Worm (Caenorhabditis elegans): ENCODE data around the gene F45F2.11.

Gene F45F2.11

ce11 chrV:8520846-8521553 is at the start of gene F45F2.11, which contains the start of gene otpl-7:
TSS of gene F45F2.11 (minus strand) at chrV:8520896.
TSS of gene otpl-7 (plus strand) at chrV:8521503.
- TF ChIP-seq ceh-63 (GFP tag; optimal IDR thresholded peaks at IDR 0.05) (no peak), snu-23 (GFP tag; optimal IDR thresholded peaks at IDR 0.05) (no peak), C04F5.9 (tag; optimal IDR thresholded peaks at IDR 0.05) (no peak), blmp-1 (tag; optimal IDR thresholded peaks at IDR 0.05) (no peak)

- peak; percentile 61 to 75 (median 71) for TF ChIP-seq dpl-1 (GFP tag; optimal IDR thresholded peaks at IDR 0.05)
- peak; percentile 37 for TF ChIP-seq ceh-8 (GFP tag; optimal IDR thresholded peaks at IDR 0.05)
- TF ChIP-seq rnt-1 (tag; optimal IDR thresholded peaks at IDR 0.05): peak; percentile 86
- peak; percentile 79 for TF ChIP-seq nhr-90 (tag; optimal IDR thresholded peaks at IDR 0.05; ENCODE audit: poor library complexity)
- peak in 1 of 2 experiments; percentile 37 for TF ChIP-seq mdl-1 (tag; optimal IDR thresholded peaks at IDR 0.05)
- TF ChIP-seq zip-4 (GFP tag; optimal IDR thresholded peaks at IDR 0.05): peak; percentile 44
- TF ChIP-seq pax-3 (tag; optimal IDR thresholded peaks at IDR 0.05): no peak
- TF ChIP-seq ztf-4 (tag; optimal IDR thresholded peaks at IDR 0.05): peak; percentile 12
- TF ChIP-seq nhr-77 (tag; optimal IDR thresholded peaks at IDR 0.05): no peak
- TF ChIP-seq mab-9 (GFP tag; IDR thresholded peaks at IDR 0.05): no peak
- peak; percentile 41 for TF ChIP-seq sup-37 (GFP tag; optimal IDR thresholded peaks at IDR 0.05)
- peak; percentile 7 for TF ChIP-seq fos-1 (tag; optimal IDR thresholded peaks at IDR 0.05)
- no peak for TF ChIP-seq nhr-237 (tag; optimal IDR thresholded peaks at IDR 0.05)
- peak; percentile 41 for TF ChIP-seq lin-13 (GFP tag; optimal IDR thresholded peaks at IDR 0.05)
- TF ChIP-seq efl-3 (GFP tag; optimal IDR thresholded peaks at IDR 0.05): no peak
- no peak for TF ChIP-seq ceh-63 (GFP tag; optimal IDR thresholded peaks at IDR 0.05)
- TF ChIP-seq nhr-20 (tag; optimal IDR thresholded peaks at IDR 0.05): peak; percentile 77
- peak; percentile 70 to 73 for TF ChIP-seq lin-35 (GFP tag; optimal IDR thresholded peaks at IDR 0.05)
- peak; percentile 82 for TF ChIP-seq swsn-7 (tag; optimal IDR thresholded peaks at IDR 0.05)
- TF ChIP-seq zag-1 (tag; optimal IDR thresholded peaks at IDR 0.05): no peak
- peak; percentile 44 for TF ChIP-seq hpl-2 (GFP tag; optimal IDR thresholded peaks at IDR 0.05)
- no peak for TF ChIP-seq fkh-4 (tag; optimal IDR thresholded peaks at IDR 0.05; ENCODE audit: borderline replicate concordance)
- peak in 2 of 6 experiments; percentile 13 to 17 for TF ChIP-seq elt-3 (tag; optimal IDR thresholded peaks at IDR 0.05)
- peak; percentile 12 for TF ChIP-seq elt-2 (tag; optimal IDR thresholded peaks at IDR 0.05)
- TF ChIP-seq ets-5 (GFP tag; IDR thresholded peaks at IDR 0.05): no peak
- TF ChIP-seq ztf-11 (tag; optimal IDR thresholded peaks at IDR 0.05): peak in 1 of 2 experiments; percentile 41
- TF ChIP-seq lir-3 (tag; optimal IDR thresholded peaks at IDR 0.05; ENCODE audit: poor library complexity): peak; percentile 47
- peak; percentile 66 for TF ChIP-seq isw-1 (GFP tag; IDR thresholded peaks at IDR 0.05)
- TF ChIP-seq efl-1 (optimal IDR thresholded peaks at IDR 0.05): peak; percentile 64 to 77
- peak; percentile 73 to 97 for TF ChIP-seq efl-1 (GFP tag; optimal IDR thresholded peaks at IDR 0.05 in 1 of 2)
- TF ChIP-seq F16B12.6 (tag; optimal IDR thresholded peaks at IDR 0.05): peak; percentile 3
- TF ChIP-seq grh-1 (GFP tag; IDR thresholded peaks at IDR 0.05): peak; percentile 44
- peak; percentile 29 for TF ChIP-seq egl-13 (tag; optimal IDR thresholded peaks at IDR 0.05)
- TF ChIP-seq nhr-85 (tag): peak; percentile 86
- no peak for TF ChIP-seq unc-98 (GFP tag; IDR thresholded peaks at IDR 0.05)
- TF ChIP-seq tbx-2 (tag; optimal IDR thresholded peaks at IDR 0.05): peak; percentile 81
- TF ChIP-seq nhr-71 (tag; optimal IDR thresholded peaks at IDR 0.05): peak; percentile 86
- TF ChIP-seq nhr-47 (tag; optimal IDR thresholded peaks at IDR 0.05): peak; percentile 89
- peak; percentile 56 for TF ChIP-seq aly-2 (tag; optimal IDR thresholded peaks at IDR 0.05)
- TF ChIP-seq unc-86 (tag; optimal IDR thresholded peaks at IDR 0.05): peak; percentile 60
- peak; percentile 16 for TF ChIP-seq lin-15B (tag; optimal IDR thresholded peaks at IDR 0.05)
- TF ChIP-seq snpc-4 (tag; optimal IDR thresholded peaks at IDR 0.05): peak; percentile 75
- peak; percentile 82 for TF ChIP-seq dsc-1 (tag; optimal IDR thresholded peaks at IDR 0.05)
- TF ChIP-seq nhr-19 (GFP tag; conservative IDR thresholded peaks at IDR 0.05): peak; percentile 82
- peak; percentile 10 for TF ChIP-seq C16A3.4 (tag; optimal IDR thresholded peaks at IDR 0.05)
Observed at ce11 chrV:8569841-8570361, 49.2 kb upstream of the F45F2.11 start, which contains the start of the genes F25G6.9 and symk-1. TSS of gene F25G6.9 (minus strand) at chrV:8570000. TSS of gene symk-1 (plus strand) at chrV:8570311.

All from whole organism, L1 larva.